Worm (Caenorhabditis elegans) whole organism, young adult: ENCODE data around the gene T09D3.3.

Experiments
- F10E7.11 ChIP-seq: sonication (generic microtip); optimal IDR thresholded peaks from 2 replicates; lab custom pipeline; 2017; ENCODE audit warnings: mild to moderate bottlenecking, missing genetic modification characterization, moderate library complexity, missing compliant biosample characterization
- ceh-91 ChIP-seq: fragments of 200-800 bp; sonication (Bioruptor generic); IDR thresholded peaks from 2 replicates; pipeline ENCODE4 v1.3.6; 2022; ENCODE audit warnings: missing genetic modification reagents, missing genetic modification characterization, missing compliant biosample characterization
- chd-7 ChIP-seq: sonication (generic microtip); optimal IDR thresholded peaks from 2 replicates; lab custom pipeline; 2016; ENCODE audit warnings: mild to moderate bottlenecking, missing genetic modification characterization, moderate library complexity, missing compliant biosample characterization
- ekl-4 ChIP-seq: fragments of 200-800 bp; sonication (Bioruptor generic); IDR thresholded peaks from 2 replicates; pipeline ENCODE4 v1.3.6; 2022; ENCODE audit warnings: missing genetic modification reagents, missing genetic modification characterization, missing compliant biosample characterization
- lin-35 ChIP-seq, 3 experiments: fragments of 150-350 bp in 2 of 3; sonication (generic microtip) in 1 of 3; optimal IDR thresholded peaks; 2 replicates each; lab custom pipeline; 2014 to 2018; ENCODE audit warnings: missing biosample characterization in 3 of 3, missing genetic modification characterization in 3 of 3, missing genetic modification reagents in 3 of 3
- nfya-1 ChIP-seq: sonication (generic microtip); optimal IDR thresholded peaks from 2 replicates; lab custom pipeline; 2017; ENCODE audit warnings: antibody characterized with exemption, missing compliant biosample characterization, missing genetic modification characterization, borderline replicate concordance; ENCODE audit not compliant: insufficient read depth
- rcor-1 ChIP-seq: fragments of 200-800 bp; sonication (Bioruptor generic); IDR thresholded peaks from 2 replicates; pipeline ENCODE4 v1.3.6; 2022; ENCODE audit warnings: missing genetic modification reagents, missing genetic modification characterization, missing compliant biosample characterization
- unc-130 ChIP-seq: sonication (generic microtip); optimal IDR thresholded peaks from 2 replicates; lab custom pipeline; 2016; ENCODE audit warnings: missing genetic modification reagents, missing genetic modification characterization, missing compliant biosample characterization

ce11 chrV:5339497-5339896, 9.9 kb downstream of the T09D3.3 start, which contains the start of gene srg-27:
- TF ChIP-seq F10E7.11 (tag; lab: Kevin White, UChicago) (no peak), rcor-1 (GFP tag; lab: Robert Waterston, UW) (no peak), lin-35 (GFP tag; optimal IDR thresholded peaks at IDR 0.05; lab: Kevin White, UChicago) (no peak), chd-7 (tag; lab: Kevin White, UChicago) (no peak), unc-130 (no peak), nfya-1 (tag; lab: Kevin White, UChicago) (no peak), ekl-4 (GFP tag; lab: Robert Waterston, UW) (no peak), ceh-91 (no peak)
